Fruit fly (Drosophila melanogaster): ENCODE measurements around the gene CG44002.

CG44002 gene

DNA sequence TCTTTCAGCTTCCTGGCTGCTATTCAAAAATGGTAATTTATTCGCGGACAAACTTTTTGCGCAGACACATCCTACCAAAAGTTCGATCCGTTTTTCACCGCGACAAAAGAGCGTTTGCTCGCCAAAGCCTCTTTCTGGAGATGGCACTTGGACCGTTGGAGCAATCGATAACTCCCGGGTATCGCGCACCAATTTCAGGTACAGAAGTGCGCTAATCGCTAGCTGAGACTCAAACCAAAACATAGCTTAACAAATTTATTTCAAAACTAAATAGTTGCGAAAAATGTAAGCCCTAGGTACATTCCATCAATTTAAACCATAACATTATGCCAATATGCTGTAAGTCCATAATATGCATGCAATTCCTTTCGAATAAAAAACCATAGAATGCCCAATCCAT, 26.2 kb downstream of the CG44002 start, which contains the start of gene toc (continued):
- TF ChIP-seq Blimp-1 (GFP tag; optimal IDR thresholded peaks at IDR 0.05) (no peak), Ets65A (GFP tag) (no peak), tx (GFP tag; optimal IDR thresholded peaks at IDR 0.05) (no peak), CG6854 (GFP tag; optimal IDR thresholded peaks at IDR 0.05) (no peak), Antp (GFP tag; optimal IDR thresholded peaks at IDR 0.05) (peak; percentile 3), H2.0 (GFP tag; IDR thresholded peaks at IDR 0.05) (no peak), Meics (GFP tag; optimal IDR thresholded peaks at IDR 0.05) (no peak), Atf6 (GFP tag; IDR thresholded peaks at IDR 0.05) (no peak), ranshi (GFP tag; IDR thresholded peaks at IDR 0.05) (no peak), org-1 (GFP tag; optimal IDR thresholded peaks at IDR 0.05) (no peak), kah (GFP tag; optimal IDR thresholded peaks at IDR 0.05) (no peak), Scr (GFP tag; IDR thresholded peaks at IDR 0.05; ENCODE audit: partially characterized antibody) (peak; percentile 80), cwo (GFP tag; optimal IDR thresholded peaks at IDR 0.05) (no peak), tap (tag; optimal IDR thresholded peaks at IDR 0.05) (no peak), Poxn (GFP tag; IDR thresholded peaks at IDR 0.05) (no peak), mam (GFP tag; optimal IDR thresholded peaks at IDR 0.05) (no peak), onecut (GFP tag; IDR thresholded peaks at IDR 0.05) (peak; percentile 30; the same call in 1 of the 2 replicates), Jarid2 (GFP tag; optimal IDR thresholded peaks at IDR 0.05) (no peak), Kr (GFP tag; optimal IDR thresholded peaks at IDR 0.05) (no peak), unc-4 (GFP tag; IDR thresholded peaks at IDR 0.05; ENCODE audit: partially characterized antibody) (peak; percentile 85), bsh (GFP tag; optimal IDR thresholded peaks at IDR 0.05) (no peak), CG18764 (GFP tag; optimal IDR thresholded peaks at IDR 0.05) (no peak), CG17612 (GFP tag; IDR thresholded peaks at IDR 0.05) (no peak), CG6689 (GFP tag; IDR thresholded peaks at IDR 0.05) (no peak), amos (GFP tag; IDR thresholded peaks at IDR 0.05; ENCODE audit: partially characterized antibody) (peak; percentile 92), CG7963 (GFP tag; IDR thresholded peaks at IDR 0.05; ENCODE audit: partially characterized antibody) (peak; percentile 87), CG3847 (GFP tag; IDR thresholded peaks at IDR 0.05) (no peak), danr (GFP tag; IDR thresholded peaks at IDR 0.05) (no peak), oc (tag; optimal IDR thresholded peaks at IDR 0.05) (no peak), sens-2 (GFP tag; IDR thresholded peaks at IDR 0.05) (no peak), Camta (GFP tag; optimal IDR thresholded peaks at IDR 0.05) (no peak), ssp (GFP tag; IDR thresholded peaks at IDR 0.05) (no peak), slp2 (GFP tag; optimal IDR thresholded peaks at IDR 0.05) (no peak), knrl (GFP tag; IDR thresholded peaks at IDR 0.05; ENCODE audit: partially characterized antibody) (peak; percentile 84), phol (tag; optimal IDR thresholded peaks at IDR 0.05) (peak; percentile 11), CG4404 (GFP tag; IDR thresholded peaks at IDR 0.05) (no peak), CG13424 (tag; optimal IDR thresholded peaks at IDR 0.05) (no peak), Dfd (GFP tag; optimal IDR thresholded peaks at IDR 0.05) (no peak), CG11695 (GFP tag; IDR thresholded peaks at IDR 0.05) (no peak), CG1647 (GFP tag; optimal IDR thresholded peaks at IDR 0.05) (no peak), CG10462 (GFP tag; optimal IDR thresholded peaks at IDR 0.05) (no peak), croc (GFP tag; conservative IDR thresholded peaks at IDR 0.05) (no peak), lab (GFP tag; optimal IDR thresholded peaks at IDR 0.05) (no peak), CG17359 (tag; optimal IDR thresholded peaks at IDR 0.05) (no peak), CG43689 (GFP tag; IDR thresholded peaks at IDR 0.05) (no peak), stwl (tag; optimal IDR thresholded peaks at IDR 0.05) (peak; percentile 94), ap (GFP tag; IDR thresholded peaks at IDR 0.05) (no peak), CG10543 (GFP tag; optimal IDR thresholded peaks at IDR 0.05) (no peak), ATbp (GFP tag; optimal IDR thresholded peaks at IDR 0.05) (no peak), ro (GFP tag; IDR thresholded peaks at IDR 0.05) (no peak), CG1792 (GFP tag; optimal IDR thresholded peaks at IDR 0.05) (peak; percentile 2), CG13287 (GFP tag; IDR thresholded peaks at IDR 0.05; ENCODE audit: partially characterized antibody) (peak; percentile 92)
